Worm (Caenorhabditis elegans) whole organism, L4/young adult: ENCODE results near the gene Y44A6C.2.

Experiments used
- W03F9.2 ChIP-seq: fragments of 150-350 bp; optimal IDR thresholded peaks from 2 replicates; lab custom pipeline; 2014; ENCODE audit warnings: missing biosample characterization, missing genetic modification characterization
- dao-5 ChIP-seq: sonication (generic microtip); optimal IDR thresholded peaks from 2 replicates; lab custom pipeline; 2016; ENCODE audit warnings: missing genotype, missing genetic modification characterization, moderate library complexity, missing compliant biosample characterization
- him-1 ChIP-seq: sonication (generic microtip); optimal IDR thresholded peaks from 2 replicates; lab custom pipeline; 2016; ENCODE audit warnings: missing genotype, missing genetic modification reagents, missing genetic modification characterization, missing compliant biosample characterization

Gene Y44A6C.2

ce11 chrV:20721934-20722333, at the start of gene Y44A6C.2:
TSS of gene Y44A6C.2 (plus strand) at chrV:20722234.
- TF ChIP-seq dao-5: no peak
- no peak for TF ChIP-seq W03F9.2 (tag; lab: Kevin White, UChicago)
- TF ChIP-seq him-1 (tag; lab: Kevin White, UChicago): no peak

- TF ChIP-seq dao-5 (no peak), him-1 (tag; lab: Kevin White, UChicago) (no peak), W03F9.2 (tag; lab: Kevin White, UChicago) (no peak)
These were observed 41.8 kb upstream of the Y44A6C.2 start for ce11 chrV:20680189-20680588.

DNA sequence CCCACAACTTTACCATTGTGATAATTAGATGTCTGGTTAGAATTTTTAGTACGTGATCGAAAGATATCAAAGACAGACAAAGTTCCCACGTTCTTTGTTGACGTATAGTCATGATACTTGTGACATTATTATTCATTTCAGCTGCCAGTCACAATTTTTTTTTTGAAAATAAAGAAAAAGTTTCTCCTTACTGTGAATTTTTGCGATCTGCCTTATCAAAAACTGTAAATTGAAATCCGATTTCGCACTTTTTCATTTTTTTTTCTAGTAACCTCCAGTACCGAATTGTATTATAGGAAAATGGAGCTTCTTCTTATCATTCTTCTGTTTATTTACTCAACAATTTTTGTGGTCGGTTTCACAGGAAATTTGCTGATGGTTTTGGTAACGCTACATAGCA, 40.9 kb upstream of the Y44A6C.2 start, which contains the start of gene srsx-35:
Gene srsx-35, plus strand, starts transcription at position 301 of the 400 bp plus-strand sequence.
- TF ChIP-seq him-1 (tag; lab: Kevin White, UChicago) (no peak), W03F9.2 (tag; lab: Kevin White, UChicago) (no peak), dao-5 (no peak)

- TF ChIP-seq W03F9.2 (tag; lab: Kevin White, UChicago): no peak
- no peak for TF ChIP-seq him-1 (tag; lab: Kevin White, UChicago)
- no peak for TF ChIP-seq dao-5
These were observed 40.2 kb upstream of the Y44A6C.2 start for ce11 chrV:20681824-20682223.

- TF ChIP-seq W03F9.2 (tag; lab: Kevin White, UChicago) (no peak), dao-5 (no peak), him-1 (tag; lab: Kevin White, UChicago) (no peak)
These were observed 39.7 kb upstream of the Y44A6C.2 start for ce11 chrV:20682309-20682708.

- no peak for TF ChIP-seq dao-5
- TF ChIP-seq W03F9.2 (tag; lab: Kevin White, UChicago): no peak
- TF ChIP-seq him-1 (tag; lab: Kevin White, UChicago): no peak
These were observed 36.7 kb upstream of the Y44A6C.2 start, which contains the start of gene klf-2 for ce11 chrV:20685383-20685782. TSS of gene klf-2 (plus strand) at chrV:20685683.

ce11 chrV:20689481-20690039, 32.5 kb upstream of the Y44A6C.2 start, which contains the start of gene F53F8.3:
TSS of gene F53F8.3 (minus strand) at chrV:20689531.
- TF ChIP-seq him-1 (tag; lab: Kevin White, UChicago): no peak
- TF ChIP-seq W03F9.2 (tag; lab: Kevin White, UChicago): no peak

ce11 chrV:20691585-20691984, 30.4 kb upstream of the Y44A6C.2 start, which contains the start of gene F53F8.4:
TSS of gene F53F8.4 (minus strand) at chrV:20691685.
- no peak for TF ChIP-seq dao-5
- no peak for TF ChIP-seq him-1 (tag; lab: Kevin White, UChicago)

DNA sequence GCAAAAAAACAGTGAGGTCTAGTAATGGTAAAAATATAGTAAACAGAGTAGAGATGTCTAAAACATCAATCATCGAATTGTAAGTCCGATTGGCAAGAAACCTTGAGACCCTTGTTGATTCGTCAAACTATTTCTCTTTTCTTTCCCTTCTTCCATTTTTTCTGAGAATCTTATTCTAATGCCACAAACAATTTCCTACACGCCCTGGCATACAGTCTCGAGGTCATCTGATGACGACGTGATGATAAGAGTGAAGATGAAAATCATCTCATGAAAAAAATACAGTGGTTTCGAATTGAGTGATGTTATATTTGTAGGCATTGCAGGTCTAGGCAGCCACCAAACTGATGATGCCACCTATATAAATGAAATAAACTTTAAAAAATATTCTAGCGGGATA, 29.1 kb upstream of the Y44A6C.2 start:
- TF ChIP-seq W03F9.2 (tag; lab: Kevin White, UChicago) (no peak), dao-5 (no peak), him-1 (tag; lab: Kevin White, UChicago) (no peak)

- peak; percentile 59 for TF ChIP-seq dao-5
- TF ChIP-seq him-1 (tag; lab: Kevin White, UChicago): peak; percentile 58
- no peak for TF ChIP-seq W03F9.2 (tag; lab: Kevin White, UChicago)
These were observed 28.1 kb upstream of the Y44A6C.2 start for ce11 chrV:20693968-20694367.

- TF ChIP-seq dao-5 (no peak), him-1 (tag; lab: Kevin White, UChicago) (no peak), W03F9.2 (tag; lab: Kevin White, UChicago) (no peak)
These were observed 23.8 kb upstream of the Y44A6C.2 start, which contains the start of gene F53F8.7 for ce11 chrV:20698266-20698665. TSS of gene F53F8.7 (minus strand) at chrV:20698366.

DNA sequence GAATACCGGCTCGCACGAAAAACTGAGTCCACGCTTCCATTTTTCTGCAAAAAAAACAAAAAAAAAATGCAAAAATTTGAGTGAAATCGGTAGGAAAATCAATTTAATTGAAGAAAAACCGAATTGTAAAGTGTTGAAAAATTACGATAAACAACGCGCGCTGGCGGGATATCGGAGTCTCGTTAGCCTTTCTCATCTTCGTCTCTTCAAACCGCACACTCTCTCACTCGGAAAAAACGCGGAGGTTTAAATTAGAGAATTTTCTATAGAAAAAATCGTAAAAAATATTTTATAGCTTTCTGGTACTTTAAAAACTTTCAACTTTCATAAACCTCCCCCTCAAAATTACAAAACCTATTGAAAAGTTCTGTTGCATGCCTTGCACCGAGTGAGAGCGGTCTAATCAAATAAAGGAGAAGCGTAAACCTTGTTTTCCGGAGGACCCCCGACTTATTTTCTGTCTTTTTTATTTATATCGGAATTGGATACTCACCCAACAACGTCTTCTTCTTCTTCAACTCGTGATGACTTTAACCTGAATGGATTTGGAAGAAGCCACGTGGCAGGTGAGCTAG, 17.9 kb upstream of the Y44A6C.2 start, which contains the start of the genes F53F8.5 and F53F8.6:
Gene F53F8.5, minus strand, starts transcription at position 52 of the 575 bp plus-strand sequence.
Gene F53F8.6, plus strand, starts transcription at position 230 of the 575 bp plus-strand sequence.
- TF ChIP-seq him-1 (tag; lab: Kevin White, UChicago) (no peak), W03F9.2 (tag; lab: Kevin White, UChicago) (no peak), dao-5 (no peak)

ce11 chrV:20710156-20710555, 11.9 kb upstream of the Y44A6C.2 start:
- TF ChIP-seq him-1 (tag; lab: Kevin White, UChicago): no peak
- no peak for TF ChIP-seq dao-5
- no peak for TF ChIP-seq W03F9.2 (tag; lab: Kevin White, UChicago)

DNA sequence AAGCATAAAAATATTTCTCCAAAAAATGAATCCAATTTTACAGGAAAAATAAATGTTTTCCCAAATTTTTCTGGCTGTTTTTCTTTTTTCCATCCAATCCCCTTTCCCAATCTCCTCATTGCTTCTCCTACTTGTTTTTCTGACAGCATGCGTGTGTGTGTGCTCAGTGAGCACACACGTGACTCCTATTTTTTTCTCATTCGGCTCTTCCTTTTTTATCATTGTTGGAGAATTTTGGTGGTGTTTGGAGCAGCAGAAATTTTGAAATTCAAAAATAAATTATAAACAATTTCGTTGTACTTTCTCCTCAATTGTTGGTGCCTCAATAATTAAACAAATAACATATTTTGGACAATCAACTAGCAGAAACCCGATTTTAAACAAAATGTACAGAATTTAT, 11.4 kb upstream of the Y44A6C.2 start:
- no peak for TF ChIP-seq him-1 (tag; lab: Kevin White, UChicago)
- no peak for TF ChIP-seq dao-5
- TF ChIP-seq W03F9.2 (tag; lab: Kevin White, UChicago): no peak
